Fruit fly (Drosophila melanogaster) whole organism, embryonic: ENCODE data around the gene CG15011.

Experiments used
- Abd-B ChIP-seq: fragments of 200-800 bp; sonication (Bioruptor generic); optimal IDR thresholded peaks from 2 replicates; lab custom pipeline; 2018; ENCODE audit warnings: missing biosample characterization, mild to moderate bottlenecking, missing genetic modification characterization, moderate library complexity
- Aef1 ChIP-seq: fragments of 200-800 bp; sonication (Bioruptor generic); IDR thresholded peaks from 3 replicates; pipeline ENCODE4 v1.3.6; 2022; ENCODE audit warnings: missing biosample characterization, missing genetic modification characterization
- B-H2 ChIP-seq: fragments of 200-800 bp; sonication (Bioruptor generic); optimal IDR thresholded peaks from 2 replicates; lab custom pipeline; 2018; ENCODE audit warnings: missing biosample characterization, mild to moderate bottlenecking, missing genetic modification characterization
- CG11398 ChIP-seq: fragments of 200-800 bp; sonication (Bioruptor generic); optimal IDR thresholded peaks from 2 replicates; lab custom pipeline; 2016; ENCODE audit warnings: missing biosample characterization, missing genetic modification characterization
- CG11504 ChIP-seq: fragments of 200-800 bp; sonication (Bioruptor generic); optimal IDR thresholded peaks from 3 replicates; lab custom pipeline; 2019; ENCODE audit warnings: missing biosample characterization, mild to moderate bottlenecking, missing genetic modification characterization, moderate library complexity
- CG14050 ChIP-seq: fragments of 200-800 bp; sonication (Bioruptor generic); IDR thresholded peaks from 3 replicates; pipeline ENCODE4 v1.3.6; 2022; ENCODE audit warnings: missing biosample characterization, missing genetic modification characterization
- CG15696 ChIP-seq: fragments of 200-800 bp; sonication (Bioruptor generic); optimal IDR thresholded peaks from 2 replicates; lab custom pipeline; 2019; ENCODE audit warnings: missing biosample characterization, mild to moderate bottlenecking, missing genetic modification characterization, moderate library complexity
- CG1602 ChIP-seq: fragments of 200-800 bp; sonication (Bioruptor generic); optimal IDR thresholded peaks from 3 replicates; lab custom pipeline; 2016; ENCODE audit warnings: missing biosample characterization, missing genetic modification characterization
- CG16813 ChIP-seq: fragments of 200-800 bp; sonication (Bioruptor generic); IDR thresholded peaks from 3 replicates; pipeline ENCODE4 v1.3.6; 2022; ENCODE audit warnings: missing biosample characterization, missing genetic modification characterization; ENCODE audit not compliant: partially characterized antibody
- CG17612 ChIP-seq: fragments of 200-800 bp; sonication (Bioruptor generic); IDR thresholded peaks from 2 replicates; pipeline ENCODE4 v1.3.6; 2022; ENCODE audit warnings: missing biosample characterization, missing genetic modification characterization
- CG2116 ChIP-seq: fragments of 200-800 bp; sonication (Bioruptor generic); optimal IDR thresholded peaks from 3 replicates; lab custom pipeline; 2018; ENCODE audit warnings: missing biosample characterization, mild to moderate bottlenecking, missing genetic modification characterization
- CG30403 ChIP-seq: fragments of 200-800 bp; sonication (Bioruptor generic); optimal IDR thresholded peaks from 3 replicates; lab custom pipeline; 2016; ENCODE audit warnings: missing biosample characterization, missing genetic modification characterization
- CG4360 ChIP-seq: fragments of 200-800 bp; sonication (Bioruptor generic); IDR thresholded peaks from 2 replicates; pipeline ENCODE4 v1.3.6; 2022; ENCODE audit warnings: missing biosample characterization, missing genetic modification characterization
- CG5953 ChIP-seq: fragments of 200-800 bp; sonication (Bioruptor generic); IDR thresholded peaks from 2 replicates; pipeline ENCODE4 v1.3.6; 2022; ENCODE audit warnings: missing biosample characterization, missing genetic modification characterization
- CG8478 ChIP-seq: fragments of >200 bp; optimal IDR thresholded peaks from 2 replicates; lab custom pipeline; 2018
- H2.0 ChIP-seq: fragments of 200-800 bp; sonication (Bioruptor generic); IDR thresholded peaks from 2 replicates; pipeline ENCODE4 v1.3.6; 2022; ENCODE audit warnings: missing biosample characterization, missing genetic modification characterization
- Hr51 ChIP-seq, 2 experiments: fragments of 200-800 bp; sonication (Bioruptor generic); optimal IDR thresholded peaks; 2 replicates in 1 of 2; 3 replicates in 1 of 2; lab custom pipeline; 2016 to 2018; ENCODE audit warnings: missing biosample characterization in 2 of 2, missing genetic modification characterization in 2 of 2, mild to moderate bottlenecking in 1 of 2, moderate library complexity in 1 of 2
- Lhr ChIP-seq: fragments of 200-800 bp; sonication (Bioruptor generic); optimal IDR thresholded peaks from 3 replicates; lab custom pipeline; 2017; ENCODE audit warnings: mild to moderate bottlenecking, missing biosample characterization, missing genetic modification reagents, missing genetic modification characterization
- Mes4 ChIP-seq: fragments of 200-800 bp; sonication (Bioruptor generic); optimal IDR thresholded peaks from 2 replicates; lab custom pipeline; 2016; ENCODE audit warnings: missing biosample characterization, missing genetic modification characterization
- PHDP ChIP-seq: fragments of 200-800 bp; sonication (Bioruptor generic); optimal IDR thresholded peaks from 3 replicates; lab custom pipeline; 2018; ENCODE audit warnings: missing biosample characterization, mild to moderate bottlenecking, missing genetic modification characterization, moderate library complexity
- Poxn ChIP-seq: fragments of 200-800 bp; sonication (Bioruptor generic); IDR thresholded peaks from 2 replicates; pipeline ENCODE4 v1.3.6; 2022; ENCODE audit warnings: missing biosample characterization, missing genetic modification characterization
- Ptx1 ChIP-seq: fragments of 200-800 bp; sonication (Bioruptor generic); IDR thresholded peaks from 2 replicates; pipeline ENCODE4 v1.3.6; 2022; ENCODE audit warnings: missing biosample characterization, missing genetic modification characterization
- Vsx1 ChIP-seq: fragments of 200-800 bp; sonication (Bioruptor generic); optimal IDR thresholded peaks from 2 replicates; lab custom pipeline; 2017; ENCODE audit warnings: missing biosample characterization, mild to moderate bottlenecking, missing genetic modification characterization, missing genetic modification reagents
- aop ChIP-seq: fragments of 200-800 bp; sonication (Bioruptor generic); IDR thresholded peaks from 2 replicates; pipeline ENCODE4 v1.3.6; 2022; ENCODE audit warnings: missing biosample characterization, missing genetic modification characterization
- ash1 ChIP-seq: fragments of 200-800 bp; sonication (Bioruptor generic); optimal IDR thresholded peaks from 2 replicates; lab custom pipeline; 2018; ENCODE audit warnings: missing biosample characterization, mild to moderate bottlenecking, missing genetic modification characterization
- bcd ChIP-seq: fragments of 200-800 bp; sonication (Bioruptor generic); optimal IDR thresholded peaks from 2 replicates; lab custom pipeline; 2017; ENCODE audit warnings: missing biosample characterization, mild to moderate bottlenecking, missing genetic modification characterization
- br ChIP-seq: fragments of >200 bp; optimal IDR thresholded peaks from 2 replicates; lab custom pipeline; 2017
- cad ChIP-seq: fragments of >200 bp; optimal IDR thresholded peaks from 2 replicates; lab custom pipeline; 2017; ENCODE audit warnings: missing biosample characterization, missing genetic modification characterization
- chinmo ChIP-seq: fragments of 200-800 bp; sonication (Bioruptor generic); IDR thresholded peaks from 4 replicates; pipeline ENCODE4 v1.3.6; 2022; ENCODE audit warnings: missing biosample characterization, missing genetic modification characterization; ENCODE audit not compliant: partially characterized antibody
- dati ChIP-seq: fragments of 200-800 bp; sonication (Bioruptor generic); IDR thresholded peaks from 2 replicates; pipeline ENCODE4 v1.3.6; 2022; ENCODE audit warnings: missing biosample characterization, missing genetic modification characterization
- dmrt11E ChIP-seq: fragments of 200-800 bp; sonication (Bioruptor generic); optimal IDR thresholded peaks from 3 replicates; lab custom pipeline; 2018; ENCODE audit warnings: missing biosample characterization, mild to moderate bottlenecking, missing genetic modification characterization, moderate library complexity
- en ChIP-seq: fragments of 200-800 bp; sonication (Bioruptor generic); optimal IDR thresholded peaks from 2 replicates; lab custom pipeline; 2016; ENCODE audit warnings: missing biosample characterization, missing genetic modification characterization
- fd64A ChIP-seq: fragments of 200-800 bp; sonication (Bioruptor generic); optimal IDR thresholded peaks from 3 replicates; lab custom pipeline; 2018; ENCODE audit warnings: missing biosample characterization, mild to moderate bottlenecking, missing genetic modification characterization
- gce ChIP-seq: fragments of 200-800 bp; sonication (Bioruptor generic); IDR thresholded peaks from 3 replicates; pipeline ENCODE4 v1.3.6; 2022; ENCODE audit warnings: missing biosample characterization, missing genetic modification characterization
- hth ChIP-seq: fragments of >200 bp; optimal IDR thresholded peaks from 2 replicates; lab custom pipeline; 2017; ENCODE audit warnings: inconsistent platforms
- inv ChIP-seq: fragments of 200-800 bp; sonication (Bioruptor generic); IDR thresholded peaks from 2 replicates; pipeline ENCODE4 v1.3.6; 2022; ENCODE audit warnings: missing biosample characterization, missing genetic modification characterization; ENCODE audit not compliant: partially characterized antibody
- jing ChIP-seq: fragments of 200-800 bp; sonication (Bioruptor generic); optimal IDR thresholded peaks from 2 replicates; lab custom pipeline; 2018; ENCODE audit warnings: missing biosample characterization, mild to moderate bottlenecking, missing genetic modification characterization
- knrl ChIP-seq: fragments of 200-800 bp; sonication (Bioruptor generic); IDR thresholded peaks from 3 replicates; pipeline ENCODE4 v1.3.6; 2022; ENCODE audit warnings: missing biosample characterization, missing genetic modification characterization; ENCODE audit not compliant: partially characterized antibody
- mirr ChIP-seq: fragments of 200-800 bp; sonication (Bioruptor generic); optimal IDR thresholded peaks from 3 replicates; lab custom pipeline; 2018; ENCODE audit warnings: missing biosample characterization, mild to moderate bottlenecking, missing genetic modification characterization
- nmo ChIP-seq: fragments of 200-800 bp; sonication (Bioruptor generic); optimal IDR thresholded peaks from 2 replicates; lab custom pipeline; 2018; ENCODE audit warnings: missing biosample characterization, mild to moderate bottlenecking, missing genetic modification characterization, moderate library complexity
- so ChIP-seq: fragments of 200-800 bp; sonication (Bioruptor generic); IDR thresholded peaks from 3 replicates; pipeline ENCODE4 v1.3.6; 2022; ENCODE audit warnings: missing biosample characterization, missing genetic modification characterization
- tll ChIP-seq, 2 experiments: fragments of 200-800 bp in 1 of 2; fragments of >200 bp in 1 of 2; sonication (Bioruptor generic) in 1 of 2; optimal IDR thresholded peaks; 2 replicates each; lab custom pipeline; 2017 to 2019; ENCODE audit warnings: missing biosample characterization in 2 of 2, missing genetic modification characterization in 2 of 2, mild to moderate bottlenecking in 1 of 2, moderate library complexity in 1 of 2
- unpg ChIP-seq: fragments of 200-800 bp; sonication (Bioruptor generic); optimal IDR thresholded peaks from 3 replicates; lab custom pipeline; 2018; ENCODE audit warnings: missing biosample characterization, mild to moderate bottlenecking, missing genetic modification characterization, moderate library complexity
- wdn ChIP-seq: fragments of 200-800 bp; sonication (Bioruptor generic); IDR thresholded peaks from 2 replicates; pipeline ENCODE4 v1.3.6; 2022; ENCODE audit warnings: missing biosample characterization, missing genetic modification characterization

Gene CG15011

DNA sequence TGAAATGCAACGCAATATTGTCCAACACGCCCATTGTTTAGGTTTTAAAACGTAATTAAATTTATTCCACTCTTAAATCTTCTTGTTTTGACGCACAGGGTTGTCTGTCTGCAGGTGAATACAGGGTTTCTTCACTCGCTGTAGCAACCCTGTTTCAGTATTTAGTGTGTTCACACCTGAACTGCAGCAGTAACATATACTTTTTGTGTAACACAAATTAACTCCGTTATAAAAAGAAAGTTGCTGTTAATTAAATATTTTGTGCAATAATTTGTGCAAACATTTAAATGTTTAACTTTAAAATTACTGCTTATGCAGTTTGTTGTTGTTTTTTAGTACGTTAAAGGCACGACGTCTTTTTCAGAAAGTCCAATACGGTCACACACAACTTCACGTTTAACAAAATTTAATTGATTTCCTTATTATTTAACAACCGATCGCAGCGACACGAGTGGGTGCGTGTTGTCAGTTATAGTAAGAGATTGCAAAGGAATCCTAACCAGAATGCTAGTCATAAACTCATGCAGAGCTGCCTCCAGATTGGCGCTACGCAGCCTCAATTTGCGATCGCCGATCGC is 33.3 kb upstream of the CG15011 start, which contains the start of the genes CG15012 and Fdx2 (continued):
- TF ChIP-seq bcd (no peak), CG11504 (tag; lab: Kevin White, UChicago) (no peak), cad (no peak), Vsx1 (GFP tag; lab: Kevin White, UChicago) (no peak), Mes4 (GFP tag; lab: Kevin White, UChicago) (no peak), Poxn (GFP tag; lab: Robert Waterston, UW) (no peak), wdn (GFP tag; lab: Robert Waterston, UW) (no peak), knrl (GFP tag; lab: Robert Waterston, UW) (peak; percentile 61; the same call in 2 of the 3 replicates), Lhr (GFP tag; lab: Kevin White, UChicago) (peak; percentile 46), hth (lab: Kevin White, UChicago) (no peak), CG2116 (GFP tag; lab: Kevin White, UChicago) (peak; percentile 97), Aef1 (GFP tag; lab: Robert Waterston, UW) (no peak; the same call in 2 of the 3 replicates), CG14050 (GFP tag; lab: Robert Waterston, UW) (no peak), Hr51 (GFP tag; optimal IDR thresholded peaks at IDR 0.05; lab: Kevin White, UChicago) (no peak), fd64A (GFP tag; lab: Kevin White, UChicago) (no peak), unpg (peak; percentile 23), CG16813 (GFP tag; lab: Robert Waterston, UW) (0 out of 3 replicates have a peak, but pooled peaks have one; percentile 37), CG4360 (GFP tag; lab: Robert Waterston, UW) (peak; percentile 32; the same call in 1 of the 2 replicates), CG1602 (no peak), so (GFP tag; lab: Robert Waterston, UW) (no peak), ash1 (GFP tag; lab: Kevin White, UChicago) (no peak), mirr (GFP tag; lab: Kevin White, UChicago) (no peak), dmrt11E (tag; lab: Kevin White, UChicago) (no peak), B-H2 (no peak), jing (GFP tag; lab: Kevin White, UChicago) (no peak), gce (GFP tag; lab: Robert Waterston, UW) (no peak), inv (GFP tag; lab: Robert Waterston, UW) (no peak), CG5953 (GFP tag; lab: Robert Waterston, UW) (no peak), Ptx1 (GFP tag; lab: Robert Waterston, UW) (0 out of 2 replicates have a peak, but pooled peaks have one; percentile 6), aop (no peak), H2.0 (GFP tag; lab: Robert Waterston, UW) (no peak), dati (no peak), PHDP (tag; lab: Kevin White, UChicago) (peak; percentile 13), CG30403 (GFP tag; lab: Kevin White, UChicago) (no peak), CG8478 (lab: Kevin White, UChicago) (no peak), Abd-B (peak; percentile 22), chinmo (0 out of 4 replicates have a peak, but pooled peaks have one; percentile 36), CG15696 (peak; percentile 21), tll (GFP tag; optimal IDR thresholded peaks at IDR 0.05; lab: Kevin White, UChicago) (peak; percentile 12 to 15), br (lab: Kevin White, UChicago) (no peak), nmo (GFP tag; lab: Kevin White, UChicago) (peak; percentile 71), CG17612 (no peak), CG11398 (no peak), en (GFP tag; lab: Kevin White, UChicago) (no peak)
